Worm (Caenorhabditis elegans) whole organism, mixed stage, embryonic: ENCODE data around the gene chpf-1.

Experiments
- M03D4.4 ChIP-seq: sonication (generic microtip); optimal IDR thresholded peaks from 2 replicates; lab custom pipeline; 2017; ENCODE audit warnings: mild to moderate bottlenecking, missing genetic modification characterization, missing compliant biosample characterization
- bed-3 ChIP-seq: fragments of 200-800 bp; sonication (Bioruptor generic); optimal IDR thresholded peaks from 3 replicates; lab custom pipeline; 2018; ENCODE audit warnings: mild to moderate bottlenecking, missing genetic modification characterization, moderate library complexity, missing compliant biosample characterization
- blmp-1 ChIP-seq: fragments of 150-350 bp; optimal IDR thresholded peaks from 2 replicates; lab custom pipeline; 2014; ENCODE audit warnings: missing biosample characterization, missing genetic modification characterization
- ceh-39 ChIP-seq: fragments of 150-350 bp; optimal IDR thresholded peaks from 2 replicates; lab custom pipeline; 2014; ENCODE audit warnings: missing biosample characterization, missing genetic modification characterization
- ceh-83 ChIP-seq: fragments of 200-800 bp; sonication (Bioruptor generic); optimal IDR thresholded peaks from 2 replicates; lab custom pipeline; 2018; ENCODE audit warnings: mild to moderate bottlenecking, missing genetic modification characterization, missing compliant biosample characterization
- ces-1 ChIP-seq: fragments of 150-350 bp; optimal IDR thresholded peaks from 2 replicates; lab custom pipeline; 2014; ENCODE audit warnings: missing biosample characterization, missing genetic modification reagents, missing genetic modification characterization
- cnd-1 ChIP-seq: fragments of 200-800 bp; sonication (Bioruptor generic); optimal IDR thresholded peaks from 2 replicates; lab custom pipeline; 2018; ENCODE audit warnings: mild to moderate bottlenecking, missing genetic modification characterization, missing compliant biosample characterization
- drap-1 ChIP-seq: fragments of 200-800 bp; sonication (Bioruptor generic); optimal IDR thresholded peaks from 3 replicates; lab custom pipeline; 2018; ENCODE audit warnings: mild to moderate bottlenecking, missing genetic modification characterization, missing compliant biosample characterization
- elt-1 ChIP-seq: sonication (generic microtip); optimal IDR thresholded peaks from 2 replicates; lab custom pipeline; 2017; ENCODE audit warnings: missing genetic modification characterization, mild to moderate bottlenecking, missing compliant biosample characterization, antibody characterized with exemption, moderate library complexity, borderline replicate concordance; ENCODE audit not compliant: insufficient read depth
- elt-3 ChIP-seq: fragments of 150-350 bp; optimal IDR thresholded peaks from 2 replicates; lab custom pipeline; 2014; ENCODE audit warnings: missing biosample characterization, missing genetic modification characterization
- flh-1 ChIP-seq: fragments of 200-800 bp; sonication (Bioruptor generic); optimal IDR thresholded peaks from 2 replicates; lab custom pipeline; 2018; ENCODE audit warnings: mild to moderate bottlenecking, missing genetic modification characterization, moderate library complexity, missing compliant biosample characterization
- ham-2 ChIP-seq: fragments of 200-800 bp; sonication (Bioruptor generic); optimal IDR thresholded peaks from 2 replicates; lab custom pipeline; 2018; ENCODE audit warnings: mild to moderate bottlenecking, missing genetic modification characterization, missing compliant biosample characterization
- hlh-1 ChIP-seq: fragments of 150-350 bp; optimal IDR thresholded peaks from 2 replicates; lab custom pipeline; 2014; ENCODE audit warnings: missing biosample characterization, missing genetic modification reagents, missing genetic modification characterization
- lin-13 ChIP-seq: fragments of 150-350 bp; optimal IDR thresholded peaks from 2 replicates; lab custom pipeline; 2014; ENCODE audit warnings: missing biosample characterization, missing genetic modification characterization
- lin-32 ChIP-seq: fragments of 200-800 bp; sonication (Bioruptor generic); optimal IDR thresholded peaks from 2 replicates; lab custom pipeline; 2018; ENCODE audit warnings: mild to moderate bottlenecking, missing genetic modification characterization, missing compliant biosample characterization
- lsy-2 ChIP-seq: fragments of 150-350 bp; optimal IDR thresholded peaks from 2 replicates; lab custom pipeline; 2014; ENCODE audit warnings: missing biosample characterization, missing genetic modification characterization
- mab-5 ChIP-seq: fragments of 150-350 bp; optimal IDR thresholded peaks from 2 replicates; lab custom pipeline; 2014; ENCODE audit warnings: missing biosample characterization, missing genetic modification characterization
- mep-1 ChIP-seq: fragments of 150-350 bp; optimal IDR thresholded peaks from 2 replicates; lab custom pipeline; 2017; ENCODE audit warnings: missing biosample characterization, missing genetic modification reagents, missing genetic modification characterization, inconsistent platforms
- mls-2 ChIP-seq: sonication (generic microtip); optimal IDR thresholded peaks from 2 replicates; lab custom pipeline; 2016; ENCODE audit warnings: mild to moderate bottlenecking, missing genetic modification characterization, moderate library complexity, missing compliant biosample characterization
- nhr-12 ChIP-seq: fragments of 150-350 bp; optimal IDR thresholded peaks from 2 replicates; lab custom pipeline; 2014; ENCODE audit warnings: missing biosample characterization, missing genetic modification characterization
- nhr-237 ChIP-seq: fragments of 150-350 bp; optimal IDR thresholded peaks from 2 replicates; lab custom pipeline; 2014; ENCODE audit warnings: missing biosample characterization, missing genetic modification characterization
- nhr-28 ChIP-seq: fragments of 150-350 bp; optimal IDR thresholded peaks from 2 replicates; lab custom pipeline; 2014; ENCODE audit warnings: missing biosample characterization, missing genetic modification characterization
- nhr-76 ChIP-seq: sonication (generic microtip); optimal IDR thresholded peaks from 2 replicates; lab custom pipeline; 2017; ENCODE audit warnings: missing biosample characterization, missing genetic modification characterization
- pha-4 ChIP-seq: fragments of 150-350 bp; optimal IDR thresholded peaks from 2 replicates; lab custom pipeline; 2018; ENCODE audit warnings: missing biosample characterization, missing genetic modification reagents, missing genetic modification characterization
- sem-2 ChIP-seq: fragments of 200-800 bp; sonication (Bioruptor generic); optimal IDR thresholded peaks from 2 replicates; lab custom pipeline; 2018; ENCODE audit warnings: mild to moderate bottlenecking, missing genetic modification characterization, missing compliant biosample characterization
- snpc-4 ChIP-seq: fragments of 150-350 bp; optimal IDR thresholded peaks from 2 replicates; lab custom pipeline; 2014; ENCODE audit warnings: missing biosample characterization, missing genetic modification characterization
- sptf-1 ChIP-seq: sonication (generic microtip); optimal IDR thresholded peaks from 2 replicates; lab custom pipeline; 2017; ENCODE audit warnings: mild to moderate bottlenecking, missing genetic modification characterization, moderate library complexity, missing compliant biosample characterization
- tbx-8 ChIP-seq: fragments of 200-800 bp; sonication (Bioruptor generic); optimal IDR thresholded peaks from 2 replicates; lab custom pipeline; 2018; ENCODE audit warnings: mild to moderate bottlenecking, missing genetic modification characterization, moderate library complexity, missing compliant biosample characterization
- unc-120 ChIP-seq: sonication (generic microtip); optimal IDR thresholded peaks from 2 replicates; lab custom pipeline; 2017; ENCODE audit warnings: missing genetic modification characterization, missing compliant biosample characterization; ENCODE audit not compliant: poor library complexity, severe bottlenecking
- ztf-11 ChIP-seq: fragments of 150-350 bp; optimal IDR thresholded peaks from 2 replicates; lab custom pipeline; 2014; ENCODE audit warnings: missing biosample characterization, missing genetic modification characterization

chpf-1 gene

DNA sequence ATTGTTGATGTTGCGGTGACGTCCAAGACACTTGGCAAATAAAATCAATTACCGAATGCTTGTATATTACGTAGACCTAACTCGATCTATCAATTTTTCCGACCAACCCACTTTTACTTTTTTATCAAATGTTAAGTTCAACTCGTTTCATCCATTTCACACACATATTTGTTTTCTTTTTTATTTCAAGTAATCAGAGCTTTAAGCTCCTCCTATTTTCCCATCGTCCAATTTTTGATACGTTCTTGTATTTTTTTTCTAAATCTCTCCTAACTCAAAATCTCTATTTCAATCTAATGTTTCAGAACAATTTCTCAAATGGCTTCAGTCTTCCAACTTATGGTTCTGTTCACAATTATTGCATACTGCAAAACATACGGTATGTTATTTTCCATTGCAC, 4.9 kb downstream of the chpf-1 start, which contains the start of gene ZK856.6:
ZK856.6 (plus strand) TSS at position 301 of the 400 bp plus-strand sequence.
- TF ChIP-seq hlh-1 (tag; lab: Kevin White, UChicago), result no peak
- TF ChIP-seq lin-32, result no peak
- no peak for TF ChIP-seq ceh-83 (GFP tag; lab: Kevin White, UChicago)
- TF ChIP-seq nhr-28 (tag; lab: Kevin White, UChicago), result no peak
- TF ChIP-seq lin-13 (tag; lab: Kevin White, UChicago), result no peak
- no peak for TF ChIP-seq ham-2
- no peak for TF ChIP-seq flh-1 (GFP tag; lab: Kevin White, UChicago)
- no peak for TF ChIP-seq nhr-12 (tag; lab: Kevin White, UChicago)
- no peak for TF ChIP-seq elt-1 (tag; lab: Kevin White, UChicago)

DNA sequence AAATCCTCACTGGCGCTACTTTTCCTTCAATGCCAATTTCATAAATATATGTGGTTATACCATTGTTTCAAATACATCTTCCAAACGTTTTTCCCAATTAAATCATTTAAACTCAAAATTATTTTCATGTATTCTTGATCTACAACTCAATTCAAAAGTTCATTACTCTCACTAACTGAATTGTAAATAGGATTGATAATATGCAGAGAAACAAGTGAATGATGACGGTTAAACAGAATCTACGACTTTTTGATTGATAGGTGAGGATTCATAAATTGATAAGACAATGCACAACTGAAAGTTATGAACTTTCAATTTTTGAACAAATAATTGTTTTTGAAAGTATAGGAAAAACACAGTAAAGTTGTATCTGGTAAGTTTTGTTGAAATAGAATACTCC, 12.0 kb downstream of the chpf-1 start:
- TF ChIP-seq cnd-1 (tag; lab: Kevin White, UChicago) (no peak), nhr-237 (tag; lab: Kevin White, UChicago) (no peak), sptf-1 (tag; lab: Kevin White, UChicago) (no peak), M03D4.4 (tag; lab: Kevin White, UChicago) (no peak), sem-2 (GFP tag; lab: Kevin White, UChicago) (no peak), nhr-12 (tag; lab: Kevin White, UChicago) (no peak), pha-4 (tag; lab: Kevin White, UChicago) (no peak), mls-2 (tag; lab: Kevin White, UChicago) (no peak)

DNA sequence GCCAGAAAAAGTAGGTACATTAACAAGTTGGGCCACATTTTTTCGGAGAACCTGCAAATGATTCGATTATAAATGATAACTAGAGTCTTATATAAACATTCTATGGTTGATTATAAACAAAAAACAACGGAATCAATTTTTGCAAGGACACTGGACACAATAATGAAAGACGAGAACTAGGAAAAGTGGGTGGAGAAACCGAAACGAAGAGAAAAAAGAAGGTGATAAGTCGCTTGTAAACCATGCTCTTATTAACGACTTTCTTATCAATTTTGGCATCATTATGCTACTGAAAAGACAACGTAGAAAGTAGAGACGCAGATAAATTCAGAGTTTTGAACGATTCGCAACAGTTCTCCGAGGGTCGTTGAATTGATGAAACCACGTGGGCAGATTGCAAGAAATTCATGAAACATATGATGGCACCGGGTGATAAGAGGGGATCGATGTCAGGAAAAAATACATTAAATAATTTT, 13.2 kb downstream of the chpf-1 start, which contains the start of gene ZK856.5:
ZK856.5 (minus strand) TSS at position 51 of the 476 bp plus-strand sequence.
- no peak for TF ChIP-seq nhr-76 (tag; lab: Kevin White, UChicago)
- TF ChIP-seq, all 35 proteins: peak for 0

DNA sequence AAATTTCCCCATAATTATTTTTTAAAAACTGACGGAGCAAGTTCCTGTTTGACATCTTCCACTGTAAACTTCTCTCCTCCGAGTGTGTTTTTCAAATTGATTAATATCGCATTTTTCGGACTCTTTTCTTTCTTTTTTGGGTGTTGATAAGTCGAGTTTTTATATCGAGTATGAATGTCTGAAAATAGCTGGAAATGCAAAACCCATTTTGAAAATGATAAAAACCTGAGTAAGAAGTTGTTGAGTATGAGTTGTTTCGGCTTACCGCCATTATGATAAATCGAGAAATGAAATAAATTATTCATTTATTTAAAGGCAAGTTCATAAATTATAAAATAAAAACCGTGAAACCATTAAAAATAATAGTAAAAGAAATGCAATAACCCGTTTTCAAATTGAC, 17.6 kb downstream of the chpf-1 start, which contains the start of gene ZK856.18:
ZK856.18 (minus strand) TSS at position 289 of the 400 bp plus-strand sequence.
- TF ChIP-seq ceh-39 (tag; lab: Kevin White, UChicago) (no peak), ham-2 (no peak), M03D4.4 (tag; lab: Kevin White, UChicago) (no peak), snpc-4 (tag; lab: Kevin White, UChicago) (no peak), mep-1 (tag; lab: Kevin White, UChicago) (no peak), elt-3 (tag; lab: Kevin White, UChicago) (no peak), nhr-28 (tag; lab: Kevin White, UChicago) (no peak)

DNA sequence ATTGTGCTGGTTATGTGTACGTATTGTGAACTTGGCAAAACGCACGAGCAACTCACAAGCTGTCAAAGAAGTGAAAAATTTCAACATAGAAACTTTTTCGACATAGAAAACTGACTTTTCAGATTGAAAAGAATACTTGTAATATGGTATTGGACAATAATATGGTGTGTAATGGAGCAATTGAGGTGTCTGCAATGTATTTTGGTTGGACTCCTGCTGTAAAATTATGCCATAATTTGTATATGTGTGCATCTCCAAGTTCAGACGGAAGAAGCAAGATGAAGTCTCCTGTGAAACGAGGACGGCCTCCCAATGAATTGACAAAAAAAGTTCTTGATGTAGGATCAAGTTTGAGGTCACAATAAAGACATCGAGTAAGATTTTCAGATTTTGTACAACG, 19.5 kb downstream of the chpf-1 start:
- TF ChIP-seq mep-1 (tag; lab: Kevin White, UChicago), result no peak
- TF ChIP-seq blmp-1, result no peak
- TF ChIP-seq ces-1 (GFP tag; lab: Kevin White, UChicago), result no peak
- no peak for TF ChIP-seq nhr-76 (tag; lab: Kevin White, UChicago)
- TF ChIP-seq M03D4.4 (tag; lab: Kevin White, UChicago), result no peak
- TF ChIP-seq snpc-4 (tag; lab: Kevin White, UChicago), result no peak
- TF ChIP-seq ceh-83 (GFP tag; lab: Kevin White, UChicago), result no peak
- no peak for TF ChIP-seq mab-5
- TF ChIP-seq nhr-237 (tag; lab: Kevin White, UChicago), result no peak
- TF ChIP-seq flh-1 (GFP tag; lab: Kevin White, UChicago), result no peak
- no peak for TF ChIP-seq unc-120
- TF ChIP-seq mls-2 (tag; lab: Kevin White, UChicago), result no peak
- no peak for TF ChIP-seq hlh-1 (tag; lab: Kevin White, UChicago)
- TF ChIP-seq pha-4 (tag; lab: Kevin White, UChicago), result no peak
- no peak for TF ChIP-seq lin-32

DNA sequence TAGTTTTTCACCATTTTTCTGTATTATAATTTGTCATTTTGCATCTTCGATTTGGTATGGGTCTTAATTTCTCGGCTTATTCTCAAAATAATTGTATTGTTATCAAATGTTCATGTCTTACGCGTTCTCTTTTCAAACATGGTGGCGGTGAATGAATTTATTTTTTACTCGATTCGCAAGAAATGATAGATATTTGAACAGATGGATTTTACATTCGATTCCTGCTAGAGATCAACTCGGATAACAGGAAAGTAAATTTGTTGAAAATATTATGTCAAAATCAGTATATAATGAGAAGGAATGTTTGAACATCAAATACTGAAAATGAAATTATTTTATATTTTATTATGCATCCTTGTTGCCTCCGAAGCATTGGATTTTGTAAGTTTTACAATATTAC, 20.3 kb downstream of the chpf-1 start, which contains the start of gene ZK856.4:
ZK856.4 (plus strand) TSS at position 301 of the 400 bp plus-strand sequence.
- TF ChIP-seq sem-2 (GFP tag; lab: Kevin White, UChicago) (no peak), nhr-12 (tag; lab: Kevin White, UChicago) (no peak), lsy-2 (tag; lab: Kevin White, UChicago) (no peak), sptf-1 (tag; lab: Kevin White, UChicago) (no peak), tbx-8 (GFP tag; lab: Kevin White, UChicago) (no peak), blmp-1 (no peak), lin-13 (tag; lab: Kevin White, UChicago) (no peak), drap-1 (GFP tag; lab: Kevin White, UChicago) (no peak), hlh-1 (tag; lab: Kevin White, UChicago) (no peak), snpc-4 (tag; lab: Kevin White, UChicago) (no peak), flh-1 (GFP tag; lab: Kevin White, UChicago) (no peak), mab-5 (no peak), ces-1 (GFP tag; lab: Kevin White, UChicago) (no peak), mep-1 (tag; lab: Kevin White, UChicago) (no peak), pha-4 (tag; lab: Kevin White, UChicago) (no peak), nhr-237 (tag; lab: Kevin White, UChicago) (no peak), bed-3 (GFP tag; lab: Kevin White, UChicago) (no peak), ztf-11 (tag; lab: Kevin White, UChicago) (no peak)
